Worm (Caenorhabditis elegans): ENCODE measurements around the gene mnr-1.
A peak's percentile ranks its signal among the peaks of the same experiment; 100 is the strongest.

Gene mnr-1

ce11 chrV:20693968-20694367 is 39.5 kb downstream of the mnr-1 start (continued):
- TF ChIP-seq nhr-237 (tag; optimal IDR thresholded peaks at IDR 0.05), result no peak
- no peak for TF ChIP-seq aly-2 (tag; optimal IDR thresholded peaks at IDR 0.05)
- TF ChIP-seq egl-5 (tag; optimal IDR thresholded peaks at IDR 0.05), result no peak
- no peak for TF ChIP-seq nhr-25 (tag; optimal IDR thresholded peaks at IDR 0.05)

- TF ChIP-seq sea-2 (GFP tag; optimal IDR thresholded peaks at IDR 0.05), result no peak
- TF ChIP-seq elt-1 (tag; optimal IDR thresholded peaks at IDR 0.05), result no peak
- no peak for TF ChIP-seq nhr-25 (tag; optimal IDR thresholded peaks at IDR 0.05)
- TF ChIP-seq ama-1 (optimal IDR thresholded peaks at IDR 0.05), result no peak
- TF ChIP-seq ceh-82 (tag; optimal IDR thresholded peaks at IDR 0.05), result no peak
- TF ChIP-seq nhr-43 (tag; optimal IDR thresholded peaks at IDR 0.05; ENCODE audit: poor library complexity, severe bottlenecking), result no peak
- TF ChIP-seq egl-5 (tag; optimal IDR thresholded peaks at IDR 0.05), result no peak
- no peak for TF ChIP-seq ceh-28 (tag; optimal IDR thresholded peaks at IDR 0.05)
- no peak for TF ChIP-seq mdl-1 (tag; optimal IDR thresholded peaks at IDR 0.05)
- TF ChIP-seq lin-39 (tag; optimal IDR thresholded peaks at IDR 0.05), result no peak
- TF ChIP-seq mml-1 (tag; optimal IDR thresholded peaks at IDR 0.05), result no peak
- TF ChIP-seq pha-4 (tag; optimal IDR thresholded peaks at IDR 0.05), result no peak
- no peak for TF ChIP-seq skn-1 (tag; optimal IDR thresholded peaks at IDR 0.05)
- TF ChIP-seq nhr-67 (tag; optimal IDR thresholded peaks at IDR 0.05), result no peak
- no peak for TF ChIP-seq unc-62 (GFP tag; optimal IDR thresholded peaks at IDR 0.05)
- TF ChIP-seq fkh-10 (GFP tag; optimal IDR thresholded peaks at IDR 0.05), result no peak
- TF ChIP-seq snpc-4 (tag; optimal IDR thresholded peaks at IDR 0.05), result no peak
- TF ChIP-seq lin-15B (tag; optimal IDR thresholded peaks at IDR 0.05), result no peak
- no peak for TF ChIP-seq nhr-11 (tag; optimal IDR thresholded peaks at IDR 0.05)
Measured at ce11 chrV:20698266-20698665, 43.8 kb downstream of the mnr-1 start, which contains the start of gene F53F8.7. Gene F53F8.7, minus strand, starts transcription at chrV:20698366.

- peak; percentile 78 for TF ChIP-seq snpc-4 (tag; optimal IDR thresholded peaks at IDR 0.05)
Measured at ce11 chrV:20698837-20699236, 44.4 kb downstream of the mnr-1 start.

- TF ChIP-seq ZK546.5 (tag; optimal IDR thresholded peaks at IDR 0.05), result no peak
- TF ChIP-seq elt-2 (tag; optimal IDR thresholded peaks at IDR 0.05), result no peak
- no peak for TF ChIP-seq elt-1 (tag; optimal IDR thresholded peaks at IDR 0.05)
- TF ChIP-seq nhr-23 (tag; optimal IDR thresholded peaks at IDR 0.05), result peak; percentile 58
- no peak for TF ChIP-seq elt-3 (tag; optimal IDR thresholded peaks at IDR 0.05)
- TF ChIP-seq nhr-25 (tag; optimal IDR thresholded peaks at IDR 0.05), result peak; percentile 2
- no peak for TF ChIP-seq nhr-77 (tag; optimal IDR thresholded peaks at IDR 0.05)
- peak; percentile 8 for TF ChIP-seq jun-1 (tag; optimal IDR thresholded peaks at IDR 0.05)
- no peak for TF ChIP-seq skn-1 (tag; optimal IDR thresholded peaks at IDR 0.05)
- TF ChIP-seq sea-2 (GFP tag; optimal IDR thresholded peaks at IDR 0.05), result no peak
- peak; percentile 23 for TF ChIP-seq lin-15B (tag; optimal IDR thresholded peaks at IDR 0.05)
- TF ChIP-seq zag-1 (tag; optimal IDR thresholded peaks at IDR 0.05), result no peak
- TF ChIP-seq hmg-11 (tag; optimal IDR thresholded peaks at IDR 0.05), result peak; percentile 73
- TF ChIP-seq nfya-1 (tag; optimal IDR thresholded peaks at IDR 0.05; ENCODE audit: insufficient read depth), result peak; percentile 60
- TF ChIP-seq ceh-82 (tag; optimal IDR thresholded peaks at IDR 0.05), result no peak
- no peak for TF ChIP-seq ceh-16 (tag; optimal IDR thresholded peaks at IDR 0.05)
- TF ChIP-seq pqm-1 (tag; optimal IDR thresholded peaks at IDR 0.05), result peak; percentile 25
- TF ChIP-seq pha-4 (tag; optimal IDR thresholded peaks at IDR 0.05), result peak; percentile 67
- peak; percentile 14 for TF ChIP-seq snpc-4 (tag; optimal IDR thresholded peaks at IDR 0.05)
- TF ChIP-seq egl-27 (tag; optimal IDR thresholded peaks at IDR 0.05), result no peak
Measured at ce11 chrV:20703998-20704572, 49.6 kb downstream of the mnr-1 start, which contains the start of the genes F53F8.5 and F53F8.6. Gene F53F8.5, minus strand, starts transcription at chrV:20704049. Gene F53F8.6, plus strand, starts transcription at chrV:20704227.
